Fruit fly (Drosophila melanogaster): ENCODE results near the gene ppk8.

ppk8 gene

DNA sequence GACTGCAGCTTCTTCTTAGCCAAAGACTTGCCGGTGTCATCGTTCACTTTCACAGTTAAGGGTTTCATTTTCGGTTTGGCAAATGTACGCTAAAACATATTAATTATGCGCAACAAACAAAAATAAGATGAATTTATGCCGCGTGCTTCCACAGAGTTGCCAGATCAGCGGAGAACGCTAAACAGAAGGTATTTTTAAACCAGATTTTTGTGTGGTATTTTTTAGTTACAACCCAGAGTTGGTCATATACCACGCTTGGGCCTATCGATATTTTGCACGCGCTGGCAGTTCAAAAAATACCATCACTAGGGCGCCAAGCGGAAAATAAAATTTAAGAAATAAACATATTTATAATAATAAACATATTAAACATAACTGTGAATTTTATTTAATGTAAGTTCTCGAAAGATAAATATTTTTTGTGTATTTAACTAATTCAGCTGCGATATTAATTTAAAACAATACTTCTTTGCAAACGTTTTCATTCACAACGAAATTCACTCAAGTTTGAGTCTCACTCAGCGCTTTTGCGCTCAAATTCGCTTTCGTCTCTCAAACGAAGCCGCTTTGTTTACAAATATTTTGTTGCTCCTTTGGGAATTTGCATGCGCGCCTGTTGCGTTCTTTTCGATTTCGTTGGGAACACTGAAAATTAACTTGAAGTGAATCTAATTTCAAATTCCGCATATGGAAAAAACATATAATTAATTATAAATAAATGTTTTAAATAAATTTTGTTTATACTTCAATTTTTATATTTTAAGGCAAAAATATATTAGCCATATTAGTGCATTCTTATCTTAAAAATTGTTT, 16.0 kb downstream of the ppk8 start, which contains the start of gene CG2875 (continued):
- TF ChIP-seq unc-4 (GFP tag; IDR thresholded peaks at IDR 0.05; ENCODE audit: partially characterized antibody) (peak; percentile 84), bbx (GFP tag; IDR thresholded peaks at IDR 0.05; ENCODE audit: partially characterized antibody) (peak; percentile 75), CG3847 (GFP tag; IDR thresholded peaks at IDR 0.05) (peak; percentile 59; the same call in 1 of the 2 replicates), CG10209 (GFP tag; optimal IDR thresholded peaks at IDR 0.05) (no peak), nmo (GFP tag; optimal IDR thresholded peaks at IDR 0.05) (peak; percentile 51), bcd (GFP tag; optimal IDR thresholded peaks at IDR 0.05) (no peak), CG15514 (GFP tag; optimal IDR thresholded peaks at IDR 0.05) (peak; percentile 67), TFAM (GFP tag; optimal IDR thresholded peaks at IDR 0.05) (no peak), CG3407 (GFP tag; optimal IDR thresholded peaks at IDR 0.05) (no peak), Deaf1 (tag; optimal IDR thresholded peaks at IDR 0.05) (no peak), ERR (GFP tag; optimal IDR thresholded peaks at IDR 0.05) (no peak), CG33213 (GFP tag; optimal IDR thresholded peaks at IDR 0.05) (peak; percentile 3), BEAF-32 (GFP tag; optimal IDR thresholded peaks at IDR 0.05) (peak; percentile 85), CG4328 (GFP tag; optimal IDR thresholded peaks at IDR 0.05) (no peak), Atf6 (GFP tag; IDR thresholded peaks at IDR 0.05) (no peak), Dref (GFP tag; IDR thresholded peaks at IDR 0.05) (peak; percentile 76), CG6689 (GFP tag; IDR thresholded peaks at IDR 0.05) (no peak), CG10267 (tag; optimal IDR thresholded peaks at IDR 0.05) (peak; percentile 13), pzg (GFP tag; optimal IDR thresholded peaks at IDR 0.05) (peak; percentile 88), ara (GFP tag; IDR thresholded peaks at IDR 0.05) (no peak), pfk (GFP tag; optimal IDR thresholded peaks at IDR 0.05) (no peak), CG6854 (GFP tag; optimal IDR thresholded peaks at IDR 0.05) (no peak), mld (GFP tag; IDR thresholded peaks at IDR 0.05; ENCODE audit: partially characterized antibody) (no peak), CG13424 (tag; optimal IDR thresholded peaks at IDR 0.05) (no peak), scrt (GFP tag; optimal IDR thresholded peaks at IDR 0.05) (peak; percentile 94), CG5245 (GFP tag; optimal IDR thresholded peaks at IDR 0.05) (no peak), MBD-R2 (GFP tag; IDR thresholded peaks at IDR 0.05) (peak; percentile 76), hkb (optimal IDR thresholded peaks at IDR 0.05) (no peak), hkb (GFP tag; IDR thresholded peaks at IDR 0.05) (no peak), Bgb (GFP tag; IDR thresholded peaks at IDR 0.05; ENCODE audit: partially characterized antibody) (peak; percentile 81), Optix (GFP tag; IDR thresholded peaks at IDR 0.05) (no peak), E2f1 (GFP tag; IDR thresholded peaks at IDR 0.05) (no peak), Dip3 (GFP tag; optimal IDR thresholded peaks at IDR 0.05) (no peak), Hmx (GFP tag; optimal IDR thresholded peaks at IDR 0.05) (no peak), hbn (GFP tag; IDR thresholded peaks at IDR 0.05; ENCODE audit: partially characterized antibody) (peak; percentile 65), inv (GFP tag; IDR thresholded peaks at IDR 0.05; ENCODE audit: partially characterized antibody) (peak; percentile 68; the same call in 1 of the 2 replicates), CG15696 (tag; optimal IDR thresholded peaks at IDR 0.05) (no peak), CG16779 (GFP tag; IDR thresholded peaks at IDR 0.05) (no peak), gfzf (GFP tag; optimal IDR thresholded peaks at IDR 0.05) (peak; percentile 86), CG8765 (GFP tag; IDR thresholded peaks at IDR 0.05) (no peak), Eip74EF (GFP tag; optimal IDR thresholded peaks at IDR 0.05) (peak in 1 of 2 experiments; percentile 68), ATbp (GFP tag; optimal IDR thresholded peaks at IDR 0.05) (no peak), kay (GFP tag; optimal IDR thresholded peaks at IDR 0.05) (no peak), Rfx (GFP tag; IDR thresholded peaks at IDR 0.05) (peak; percentile 26; the same call in 1 of the 2 replicates), CG4617 (GFP tag; optimal IDR thresholded peaks at IDR 0.05; ENCODE audit: borderline replicate concordance) (peak; percentile 58), CG9932 (GFP tag; IDR thresholded peaks at IDR 0.05) (0 out of 2 replicates have a peak, but pooled peaks have one; percentile 6), CG11398 (GFP tag; optimal IDR thresholded peaks at IDR 0.05) (no peak), CG10366 (GFP tag; IDR thresholded peaks at IDR 0.05) (no peak)
